Fruit fly (Drosophila melanogaster) whole organism, embryonic: ENCODE measurements around the gene CG14913.

Experiments used
- Ada2b ChIP-seq: fragments of 200-800 bp; sonication (Bioruptor generic); IDR thresholded peaks from 2 replicates; pipeline ENCODE4 v1.3.6; 2022; ENCODE audit warnings: missing biosample characterization, missing genetic modification characterization
- BEAF-32 ChIP-seq: fragments of 200-800 bp; sonication (Bioruptor generic); optimal IDR thresholded peaks from 3 replicates; lab custom pipeline; 2017; ENCODE audit warnings: missing biosample characterization, missing genetic modification characterization, mild to moderate bottlenecking, moderate library complexity, missing genetic modification reagents
- CG10462 ChIP-seq: fragments of 200-800 bp; sonication (Bioruptor generic); optimal IDR thresholded peaks from 2 replicates; lab custom pipeline; 2016; ENCODE audit warnings: missing biosample characterization, missing genetic modification characterization
- CG10543 ChIP-seq: fragments of 200-800 bp; sonication (Bioruptor generic); optimal IDR thresholded peaks from 3 replicates; lab custom pipeline; 2017; ENCODE audit warnings: missing biosample characterization, mild to moderate bottlenecking, missing genetic modification characterization, moderate library complexity
- CG10654 ChIP-seq: fragments of 200-800 bp; sonication (Bioruptor generic); optimal IDR thresholded peaks from 2 replicates; lab custom pipeline; 2016; ENCODE audit warnings: missing biosample characterization, missing genetic modification characterization
- CG11093 ChIP-seq: fragments of 200-800 bp; sonication (Bioruptor generic); IDR thresholded peaks from 3 replicates; pipeline ENCODE4 v1.3.6; 2022; ENCODE audit warnings: missing biosample characterization, missing genetic modification characterization
- CG12104 ChIP-seq: fragments of 200-800 bp; sonication (Bioruptor generic); optimal IDR thresholded peaks from 3 replicates; lab custom pipeline; 2016; ENCODE audit warnings: missing biosample characterization, missing genetic modification characterization
- CG12155 ChIP-seq: fragments of 200-800 bp; sonication (Bioruptor generic); optimal IDR thresholded peaks from 3 replicates; lab custom pipeline; 2016; ENCODE audit warnings: missing biosample characterization, missing genetic modification characterization
- CG14860 ChIP-seq: fragments of 200-800 bp; sonication (Bioruptor generic); IDR thresholded peaks from 3 replicates; pipeline ENCODE4 v1.3.6; 2022; ENCODE audit warnings: missing biosample characterization, missing genetic modification characterization; ENCODE audit not compliant: partially characterized antibody
- CG15269 ChIP-seq: fragments of 200-800 bp; sonication (Bioruptor generic); optimal IDR thresholded peaks from 2 replicates; lab custom pipeline; 2018; ENCODE audit warnings: missing biosample characterization, mild to moderate bottlenecking, missing genetic modification characterization, moderate library complexity
- CG16779 ChIP-seq: fragments of 200-800 bp; sonication (Bioruptor generic); IDR thresholded peaks from 2 replicates; pipeline ENCODE4 v1.3.6; 2022; ENCODE audit warnings: missing biosample characterization, missing genetic modification characterization
- CG1792 ChIP-seq: fragments of 200-800 bp; sonication (Bioruptor generic); optimal IDR thresholded peaks from 2 replicates; lab custom pipeline; 2016; ENCODE audit warnings: missing biosample characterization, missing genetic modification characterization
- CG6272 ChIP-seq: fragments of 200-800 bp; sonication (Bioruptor generic); IDR thresholded peaks from 2 replicates; pipeline ENCODE4 v1.3.6; 2022; ENCODE audit warnings: missing biosample characterization, missing genetic modification characterization
- CG6791 ChIP-seq: fragments of 200-800 bp; sonication (Bioruptor generic); IDR thresholded peaks from 3 replicates; pipeline ENCODE4 v1.3.6; 2022; ENCODE audit warnings: missing biosample characterization, missing genetic modification characterization; ENCODE audit not compliant: partially characterized antibody
- CG7357 ChIP-seq: fragments of 200-800 bp; sonication (Bioruptor generic); IDR thresholded peaks from 3 replicates; pipeline ENCODE4 v1.3.6; 2022; ENCODE audit warnings: missing biosample characterization, missing genetic modification characterization
- CG9215 ChIP-seq: fragments of 200-800 bp; sonication (Bioruptor generic); IDR thresholded peaks from 2 replicates; pipeline ENCODE4 v1.3.6; 2022; ENCODE audit warnings: missing biosample characterization, missing genetic modification characterization
- CG9609 ChIP-seq: fragments of 200-800 bp; sonication (Bioruptor generic); optimal IDR thresholded peaks from 3 replicates; lab custom pipeline; 2016; ENCODE audit warnings: missing biosample characterization, missing genetic modification characterization
- CHES-1-like ChIP-seq: fragments of 200-800 bp; sonication (Bioruptor generic); optimal IDR thresholded peaks from 2 replicates; lab custom pipeline; 2016; ENCODE audit warnings: missing biosample characterization, missing genetic modification characterization
- D ChIP-seq, 2 experiments: fragments of 200-800 bp in 1 of 2; fragments of >200 bp in 1 of 2; sonication (Bioruptor generic) in 1 of 2; optimal IDR thresholded peaks; 2 replicates in 1 of 2; 3 replicates in 1 of 2; lab custom pipeline; 2017; ENCODE audit warnings: mild to moderate bottlenecking in 1 of 2, missing biosample characterization in 1 of 2, missing genetic modification characterization in 1 of 2, missing genetic modification reagents in 1 of 2
- Dref ChIP-seq: fragments of 200-800 bp; sonication (Bioruptor generic); IDR thresholded peaks from 2 replicates; pipeline ENCODE4 v1.3.6; 2022; ENCODE audit warnings: missing biosample characterization, missing genetic modification characterization
- Elba2 ChIP-seq: fragments of 200-800 bp; sonication (Bioruptor generic); optimal IDR thresholded peaks from 3 replicates; lab custom pipeline; 2016; ENCODE audit warnings: missing biosample characterization, missing genetic modification characterization
- Hsf ChIP-seq: fragments of 200-800 bp; sonication (Bioruptor generic); optimal IDR thresholded peaks from 3 replicates; lab custom pipeline; 2016; ENCODE audit warnings: missing biosample characterization, missing genetic modification characterization
- Kr ChIP-seq: fragments of 200-800 bp; sonication (Bioruptor generic); optimal IDR thresholded peaks from 2 replicates; lab custom pipeline; 2017; ENCODE audit warnings: missing biosample characterization, mild to moderate bottlenecking, missing genetic modification characterization
- Max ChIP-seq: fragments of 200-800 bp; sonication (Bioruptor generic); optimal IDR thresholded peaks from 2 replicates; lab custom pipeline; 2016; ENCODE audit warnings: missing biosample characterization, mild to moderate bottlenecking, missing genetic modification characterization
- NFAT ChIP-seq: fragments of 200-800 bp; sonication (Bioruptor generic); IDR thresholded peaks from 2 replicates; pipeline ENCODE4 v1.3.6; 2022; ENCODE audit warnings: missing biosample characterization, missing genetic modification characterization
- Sry-β ChIP-seq: fragments of 200-800 bp; sonication (Bioruptor generic); optimal IDR thresholded peaks from 2 replicates; lab custom pipeline; 2018; ENCODE audit warnings: missing biosample characterization, mild to moderate bottlenecking, missing genetic modification characterization, moderate library complexity
- corto ChIP-seq: fragments of 200-800 bp; sonication (Bioruptor generic); optimal IDR thresholded peaks from 2 replicates; lab custom pipeline; 2016; ENCODE audit warnings: missing biosample characterization, mild to moderate bottlenecking, missing genetic modification characterization, moderate library complexity
- dimm ChIP-seq: fragments of 200-800 bp; sonication (Bioruptor generic); IDR thresholded peaks from 2 replicates; pipeline ENCODE4 v1.3.6; 2022; ENCODE audit warnings: missing biosample characterization, missing genetic modification characterization
- disco-r ChIP-seq: fragments of 200-800 bp; sonication (Bioruptor generic); optimal IDR thresholded peaks from 2 replicates; lab custom pipeline; 2016; ENCODE audit warnings: missing biosample characterization, missing genetic modification characterization
- dmrt11E ChIP-seq: fragments of 200-800 bp; sonication (Bioruptor generic); optimal IDR thresholded peaks from 3 replicates; lab custom pipeline; 2018; ENCODE audit warnings: missing biosample characterization, mild to moderate bottlenecking, missing genetic modification characterization, moderate library complexity
- esg ChIP-seq: fragments of 200-800 bp; sonication (Bioruptor generic); conservative IDR thresholded peaks from 2 replicates; pipeline ENCODE4 v1.3.6; 2022; ENCODE audit warnings: missing biosample characterization, missing genetic modification characterization
- her ChIP-seq: fragments of 200-800 bp; sonication (Bioruptor generic); optimal IDR thresholded peaks from 2 replicates; lab custom pipeline; 2016; ENCODE audit warnings: missing biosample characterization, missing genetic modification characterization
- kay ChIP-seq: fragments of 200-800 bp; sonication (Bioruptor generic); optimal IDR thresholded peaks from 2 replicates; lab custom pipeline; 2016; ENCODE audit warnings: missing biosample characterization, missing genetic modification characterization
- kni ChIP-seq: fragments of 200-800 bp; sonication (Bioruptor generic); optimal IDR thresholded peaks from 3 replicates; lab custom pipeline; 2017; ENCODE audit warnings: mild to moderate bottlenecking, missing biosample characterization, missing genetic modification reagents, missing genetic modification characterization
- lbe ChIP-seq: fragments of 200-800 bp; sonication (Bioruptor generic); optimal IDR thresholded peaks from 2 replicates; lab custom pipeline; 2016; ENCODE audit warnings: missing biosample characterization, mild to moderate bottlenecking, missing genetic modification characterization
- lov ChIP-seq, 2 experiments: fragments of 200-800 bp in 1 of 2; fragments of >200 bp in 1 of 2; sonication (Bioruptor generic) in 1 of 2; IDR thresholded peaks in 1 of 2; optimal IDR thresholded peaks in 1 of 2; 2 replicates in 1 of 2; 3 replicates in 1 of 2; pipeline versions ENCODE4 v1.3.6 to Lab custom; 2017 to 2022; ENCODE audit warnings: missing biosample characterization in 1 of 2, missing genetic modification characterization in 1 of 2
- mirr ChIP-seq: fragments of 200-800 bp; sonication (Bioruptor generic); optimal IDR thresholded peaks from 3 replicates; lab custom pipeline; 2018; ENCODE audit warnings: missing biosample characterization, mild to moderate bottlenecking, missing genetic modification characterization
- nom ChIP-seq: fragments of 200-800 bp; sonication (Bioruptor generic); optimal IDR thresholded peaks from 2 replicates; lab custom pipeline; 2017; ENCODE audit warnings: missing biosample characterization, missing genetic modification characterization, mild to moderate bottlenecking, moderate library complexity, missing genetic modification reagents
- org-1 ChIP-seq: fragments of 200-800 bp; sonication (Bioruptor generic); optimal IDR thresholded peaks from 2 replicates; lab custom pipeline; 2017; ENCODE audit warnings: missing biosample characterization, missing genetic modification characterization
- schlank ChIP-seq: fragments of 200-800 bp; sonication (Bioruptor generic); optimal IDR thresholded peaks from 2 replicates; lab custom pipeline; 2018; ENCODE audit warnings: missing biosample characterization, mild to moderate bottlenecking, missing genetic modification characterization
- sd ChIP-seq: fragments of 200-800 bp; sonication (Bioruptor generic); optimal IDR thresholded peaks from 3 replicates; lab custom pipeline; 2018; ENCODE audit warnings: missing biosample characterization, mild to moderate bottlenecking, missing genetic modification characterization, moderate library complexity
- slbo ChIP-seq: fragments of 200-800 bp; sonication (Bioruptor generic); IDR thresholded peaks from 2 replicates; pipeline ENCODE4 v1.3.6; 2022; ENCODE audit warnings: missing biosample characterization, missing genetic modification characterization
- sob ChIP-seq: fragments of 200-800 bp; sonication (Bioruptor generic); IDR thresholded peaks from 2 replicates; pipeline ENCODE4 v1.3.6; 2022; ENCODE audit warnings: missing biosample characterization, missing genetic modification characterization
- twi ChIP-seq: fragments of 200-800 bp; optimal IDR thresholded peaks from 2 replicates; lab custom pipeline; 2019; ENCODE audit warnings: missing biosample characterization, mild to moderate bottlenecking, missing genetic modification characterization, moderate library complexity
- tx ChIP-seq: fragments of 200-800 bp; sonication (Bioruptor generic); optimal IDR thresholded peaks from 2 replicates; lab custom pipeline; 2016; ENCODE audit warnings: missing biosample characterization, missing genetic modification characterization
- vvl ChIP-seq: fragments of 200-800 bp; sonication (Bioruptor generic); IDR thresholded peaks from 2 replicates; pipeline ENCODE4 v1.3.6; 2022; ENCODE audit warnings: missing biosample characterization, missing genetic modification characterization
- zf30C ChIP-seq: fragments of 200-800 bp; sonication (Bioruptor generic); optimal IDR thresholded peaks from 3 replicates; lab custom pipeline; 2018; ENCODE audit warnings: missing biosample characterization, mild to moderate bottlenecking, missing genetic modification characterization
- zfh2 ChIP-seq: fragments of 200-800 bp; sonication (Bioruptor generic); optimal IDR thresholded peaks from 2 replicates; lab custom pipeline; 2016; ENCODE audit warnings: missing biosample characterization, missing genetic modification characterization

CG14913 gene

dm6 chr2L:11037583-11038517 is 21.1 kb downstream of the CG14913 start (continued):
- TF ChIP-seq CG10543 (peak; percentile 47), BEAF-32 (GFP tag; lab: Kevin White, UChicago) (no peak), NFAT (GFP tag; lab: Robert Waterston, UW) (no peak), schlank (no peak), CG7357 (GFP tag; lab: Robert Waterston, UW) (no peak), kay (GFP tag; lab: Kevin White, UChicago) (no peak), CG16779 (no peak), dmrt11E (tag; lab: Kevin White, UChicago) (peak; percentile 73), CG14860 (GFP tag; lab: Robert Waterston, UW) (no peak), CG10654 (GFP tag; lab: Kevin White, UChicago) (no peak), nom (GFP tag; lab: Kevin White, UChicago) (no peak), CHES-1-like (GFP tag; lab: Kevin White, UChicago) (peak; percentile 9), her (GFP tag; lab: Kevin White, UChicago) (no peak), CG12104 (peak; percentile 23), CG9215 (GFP tag; lab: Robert Waterston, UW) (no peak), Ada2b (no peak), Hsf (GFP tag; lab: Kevin White, UChicago) (peak; percentile 61), org-1 (GFP tag; lab: Kevin White, UChicago) (peak; percentile 50), tx (GFP tag; lab: Kevin White, UChicago) (peak; percentile 16), sd (tag; lab: Kevin White, UChicago) (peak; percentile 29), dimm (GFP tag; lab: Robert Waterston, UW) (no peak), CG6791 (GFP tag; lab: Robert Waterston, UW) (no peak), lov (optimal IDR thresholded peaks at IDR 0.05; lab: Kevin White, UChicago) (no peak), lov (GFP tag; IDR thresholded peaks at IDR 0.05; lab: Robert Waterston, UW) (no peak), zfh2 (peak; percentile 15), lbe (GFP tag; lab: Kevin White, UChicago) (no peak), CG9609 (GFP tag; lab: Kevin White, UChicago) (peak; percentile 11), CG11093 (GFP tag; lab: Robert Waterston, UW) (no peak), CG6272 (GFP tag; lab: Robert Waterston, UW) (0 out of 2 replicates have a peak, but pooled peaks have one; percentile 20), sob (0 out of 2 replicates have a peak, but pooled peaks have one; percentile 27), CG10462 (GFP tag; lab: Kevin White, UChicago) (peak; percentile 37), vvl (GFP tag; lab: Robert Waterston, UW) (peak; percentile 45; the same call in 1 of the 2 replicates), D (optimal IDR thresholded peaks at IDR 0.05; lab: Kevin White, UChicago) (no peak), D (GFP tag; optimal IDR thresholded peaks at IDR 0.05; lab: Kevin White, UChicago) (peak; percentile 45), corto (GFP tag; lab: Kevin White, UChicago) (no peak), CG15269 (tag; lab: Kevin White, UChicago) (peak; percentile 65), CG12155 (GFP tag; lab: Kevin White, UChicago) (peak; percentile 39), disco-r (GFP tag; lab: Kevin White, UChicago) (peak; percentile 44), twi (peak; percentile 49), esg (GFP tag; lab: Robert Waterston, UW) (peak; percentile 46; the same call in 1 of the 2 replicates), Kr (GFP tag; lab: Kevin White, UChicago) (no peak), CG1792 (GFP tag; lab: Kevin White, UChicago) (no peak), mirr (GFP tag; lab: Kevin White, UChicago) (peak; percentile 35), Max (GFP tag; lab: Kevin White, UChicago) (no peak), zf30C (GFP tag; lab: Kevin White, UChicago) (no peak), kni (GFP tag; lab: Kevin White, UChicago) (peak; percentile 95), Elba2 (no peak), Sry-β (no peak), slbo (GFP tag; lab: Robert Waterston, UW) (peak; percentile 43), Dref (no peak)
